Worm (Caenorhabditis elegans): ENCODE results near the gene sri-21.

ce11 chrV:3557422-3557821 is 7.8 kb downstream of the sri-21 start, which contains the start of gene grl-31:
- TF ChIP-seq elt-3 (tag; optimal IDR thresholded peaks at IDR 0.05), result no peak
- TF ChIP-seq lin-32 (GFP tag; optimal IDR thresholded peaks at IDR 0.05), result no peak
- no peak for TF ChIP-seq ztf-11 (tag; optimal IDR thresholded peaks at IDR 0.05)
